Fruit fly (Drosophila melanogaster) whole organism, embryonic: ENCODE measurements around the gene CG42271.
A peak's percentile ranks its signal among the peaks of the same experiment; 100 is the strongest.

ENCODE experiments used
- Blimp-1 ChIP-seq: fragments of 200-800 bp; sonication (Bioruptor generic); optimal IDR thresholded peaks from 3 replicates; lab custom pipeline; 2018; ENCODE audit warnings: missing biosample characterization, missing genetic modification characterization, mild to moderate bottlenecking, moderate library complexity, missing genetic modification reagents
- CG10274 ChIP-seq: fragments of 200-800 bp; sonication (Bioruptor generic); optimal IDR thresholded peaks from 3 replicates; lab custom pipeline; 2017; ENCODE audit warnings: missing biosample characterization, mild to moderate bottlenecking, missing genetic modification characterization
- CG11504 ChIP-seq: fragments of 200-800 bp; sonication (Bioruptor generic); optimal IDR thresholded peaks from 3 replicates; lab custom pipeline; 2019; ENCODE audit warnings: missing biosample characterization, mild to moderate bottlenecking, missing genetic modification characterization, moderate library complexity
- CG14014 ChIP-seq: fragments of 200-800 bp; sonication (Bioruptor generic); IDR thresholded peaks from 2 replicates; pipeline ENCODE4 v1.3.6; 2022; ENCODE audit warnings: missing biosample characterization, missing genetic modification characterization
- CG17361 ChIP-seq: fragments of 200-800 bp; sonication (Bioruptor generic); IDR thresholded peaks from 3 replicates; pipeline ENCODE4 v1.3.6; 2022; ENCODE audit warnings: missing biosample characterization, missing genetic modification characterization
- CG2678 ChIP-seq: fragments of 200-800 bp; sonication (Bioruptor generic); optimal IDR thresholded peaks from 3 replicates; lab custom pipeline; 2019; ENCODE audit warnings: missing biosample characterization, mild to moderate bottlenecking, missing genetic modification characterization, moderate library complexity
- CG30403 ChIP-seq: fragments of 200-800 bp; sonication (Bioruptor generic); optimal IDR thresholded peaks from 3 replicates; lab custom pipeline; 2016; ENCODE audit warnings: missing biosample characterization, missing genetic modification characterization
- CG3281 ChIP-seq: fragments of 200-800 bp; sonication (Bioruptor generic); optimal IDR thresholded peaks from 3 replicates; lab custom pipeline; 2017; ENCODE audit warnings: missing biosample characterization, mild to moderate bottlenecking, missing genetic modification characterization
- CG33557 ChIP-seq: fragments of 200-800 bp; sonication (Bioruptor generic); optimal IDR thresholded peaks from 2 replicates; lab custom pipeline; 2019; ENCODE audit warnings: missing biosample characterization, mild to moderate bottlenecking, missing genetic modification characterization, moderate library complexity
- CG6175 ChIP-seq: fragments of 200-800 bp; sonication (Bioruptor generic); IDR thresholded peaks from 3 replicates; pipeline ENCODE4 v1.3.6; 2022; ENCODE audit warnings: missing biosample characterization, missing genetic modification characterization
- CG7271 ChIP-seq: fragments of 200-800 bp; sonication (Bioruptor generic); optimal IDR thresholded peaks from 2 replicates; lab custom pipeline; 2018; ENCODE audit warnings: missing biosample characterization, mild to moderate bottlenecking, missing genetic modification characterization, moderate library complexity
- CG7556 ChIP-seq: fragments of 200-800 bp; sonication (Bioruptor generic); optimal IDR thresholded peaks from 2 replicates; lab custom pipeline; 2017; ENCODE audit warnings: missing biosample characterization, mild to moderate bottlenecking, missing genetic modification characterization
- CG7839 ChIP-seq: fragments of 200-800 bp; sonication (Bioruptor generic); optimal IDR thresholded peaks from 3 replicates; lab custom pipeline; 2018; ENCODE audit warnings: missing biosample characterization, mild to moderate bottlenecking, missing genetic modification characterization, moderate library complexity
- CG9932 ChIP-seq: fragments of 200-800 bp; sonication (Bioruptor generic); IDR thresholded peaks from 2 replicates; pipeline ENCODE4 v1.3.6; 2022; ENCODE audit warnings: missing biosample characterization, missing genetic modification characterization
- D19A ChIP-seq: fragments of 200-800 bp; optimal IDR thresholded peaks from 3 replicates; lab custom pipeline; 2019; ENCODE audit warnings: missing biosample characterization, mild to moderate bottlenecking, missing genetic modification characterization, moderate library complexity
- Drgx ChIP-seq: fragments of 200-800 bp; sonication (Bioruptor generic); IDR thresholded peaks from 2 replicates; pipeline ENCODE4 v1.3.6; 2022; ENCODE audit warnings: missing biosample characterization, missing genetic modification characterization
- Ets65A ChIP-seq: fragments of 200-800 bp; sonication (Bioruptor generic); peaks from one replicate; lab custom pipeline; 2016; ENCODE audit warnings: missing biosample characterization, missing genetic modification characterization
- Hr51 ChIP-seq, 2 experiments: fragments of 200-800 bp; sonication (Bioruptor generic); optimal IDR thresholded peaks; 2 replicates in 1 of 2; 3 replicates in 1 of 2; lab custom pipeline; 2016 to 2018; ENCODE audit warnings: missing biosample characterization in 2 of 2, missing genetic modification characterization in 2 of 2, mild to moderate bottlenecking in 1 of 2, moderate library complexity in 1 of 2
- Med ChIP-seq: fragments of 200-800 bp; sonication (Bioruptor generic); peaks from one replicate; lab custom pipeline; 2016; ENCODE audit warnings: missing biosample characterization, missing genetic modification characterization, mild to moderate bottlenecking, inconsistent platforms, moderate library complexity
- NfI ChIP-seq: fragments of 200-800 bp; sonication (Bioruptor generic); optimal IDR thresholded peaks from 3 replicates; lab custom pipeline; 2018; ENCODE audit warnings: missing biosample characterization, mild to moderate bottlenecking, missing genetic modification characterization, moderate library complexity
- Rfx ChIP-seq: fragments of 200-800 bp; sonication (Bioruptor generic); IDR thresholded peaks from 2 replicates; pipeline ENCODE4 v1.3.6; 2022; ENCODE audit warnings: missing biosample characterization, missing genetic modification characterization
- Sox102F ChIP-seq: fragments of 200-800 bp; sonication (Bioruptor generic); optimal IDR thresholded peaks from 2 replicates; lab custom pipeline; 2018; ENCODE audit warnings: missing biosample characterization, mild to moderate bottlenecking, missing genetic modification characterization, moderate library complexity
- caup ChIP-seq: fragments of 200-800 bp; sonication (Bioruptor generic); optimal IDR thresholded peaks from 3 replicates; lab custom pipeline; 2017; ENCODE audit warnings: missing biosample characterization, mild to moderate bottlenecking, missing genetic modification characterization, moderate library complexity; ENCODE audit not compliant: severe bottlenecking
- crp ChIP-seq, 2 experiments: fragments of 200-800 bp; sonication (Bioruptor generic); optimal IDR thresholded peaks; 2 replicates in 1 of 2; 3 replicates in 1 of 2; lab custom pipeline; 2017; ENCODE audit warnings: missing biosample characterization in 2 of 2, missing genetic modification characterization in 2 of 2, mild to moderate bottlenecking in 1 of 2, moderate library complexity in 1 of 2
- dan ChIP-seq: fragments of 200-800 bp; sonication (Bioruptor generic); IDR thresholded peaks from 2 replicates; pipeline ENCODE4 v1.3.6; 2022; ENCODE audit warnings: missing biosample characterization, missing genetic modification characterization
- dysf ChIP-seq: fragments of 200-800 bp; sonication (Bioruptor generic); IDR thresholded peaks from 3 replicates; pipeline ENCODE4 v1.3.6; 2022; ENCODE audit warnings: missing biosample characterization, missing genetic modification characterization
- fd3F ChIP-seq: fragments of 200-800 bp; sonication (Bioruptor generic); optimal IDR thresholded peaks from 2 replicates; lab custom pipeline; 2018; ENCODE audit warnings: missing biosample characterization, mild to moderate bottlenecking, missing genetic modification characterization, moderate library complexity
- gem ChIP-seq: fragments of 200-800 bp; sonication (Bioruptor generic); optimal IDR thresholded peaks from 2 replicates; lab custom pipeline; 2019; ENCODE audit warnings: missing biosample characterization, mild to moderate bottlenecking, missing genetic modification characterization, moderate library complexity
- grau ChIP-seq: fragments of 200-800 bp; optimal IDR thresholded peaks from 3 replicates; lab custom pipeline; 2019; ENCODE audit warnings: missing biosample characterization, mild to moderate bottlenecking, missing genetic modification characterization, moderate library complexity
- lab ChIP-seq: fragments of 200-800 bp; sonication (Bioruptor generic); optimal IDR thresholded peaks from 3 replicates; lab custom pipeline; 2017; ENCODE audit warnings: missing biosample characterization, missing genetic modification characterization, mild to moderate bottlenecking, moderate library complexity, missing genetic modification reagents
- pb ChIP-seq: fragments of 200-800 bp; sonication (Bioruptor generic); optimal IDR thresholded peaks from 3 replicates; lab custom pipeline; 2016; ENCODE audit warnings: missing biosample characterization, missing genetic modification characterization
- prd ChIP-seq, 3 experiments: fragments of >200 bp in 2 of 3; fragments of 200-800 bp in 1 of 3; sonication (Bioruptor generic) in 1 of 3; optimal IDR thresholded peaks in 2 of 3; IDR thresholded peaks in 1 of 3; 2 replicates in 2 of 3; 3 replicates in 1 of 3; pipeline versions ENCODE4 v1.3.6 to Lab custom; 2017 to 2022; ENCODE audit warnings: missing biosample characterization in 1 of 3, missing genetic modification characterization in 1 of 3
- row ChIP-seq: fragments of 200-800 bp; sonication (Bioruptor generic); IDR thresholded peaks from 3 replicates; pipeline ENCODE4 v1.3.6; 2022; ENCODE audit warnings: missing biosample characterization, missing genetic modification characterization
- sd ChIP-seq: fragments of 200-800 bp; sonication (Bioruptor generic); optimal IDR thresholded peaks from 3 replicates; lab custom pipeline; 2018; ENCODE audit warnings: missing biosample characterization, mild to moderate bottlenecking, missing genetic modification characterization, moderate library complexity
- sob ChIP-seq: fragments of 200-800 bp; sonication (Bioruptor generic); IDR thresholded peaks from 2 replicates; pipeline ENCODE4 v1.3.6; 2022; ENCODE audit warnings: missing biosample characterization, missing genetic modification characterization
- sug ChIP-seq: fragments of 200-800 bp; optimal IDR thresholded peaks from 2 replicates; lab custom pipeline; 2019; ENCODE audit warnings: missing biosample characterization, mild to moderate bottlenecking, missing genetic modification characterization, moderate library complexity

The CG42271 gene

DNA sequence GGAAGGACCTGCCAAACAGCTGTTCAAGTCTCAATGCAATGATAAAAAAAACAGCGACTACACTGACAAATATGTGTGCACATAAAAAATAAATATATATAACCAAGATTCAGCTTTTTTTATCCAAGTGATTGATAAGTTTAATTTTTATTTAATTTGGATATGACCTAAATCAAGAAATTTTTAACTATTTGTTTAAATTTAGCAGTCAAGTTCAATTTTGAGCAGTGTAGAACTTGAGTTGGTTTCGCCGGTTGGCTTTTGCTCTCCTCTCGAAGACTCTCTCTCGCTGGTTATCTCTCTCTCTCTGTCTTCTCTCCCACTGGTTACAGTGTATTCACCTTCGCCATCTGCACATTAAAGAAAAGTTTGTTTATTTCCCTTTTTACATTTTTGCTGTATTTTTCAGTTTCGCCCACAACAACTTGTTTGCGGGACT is 15.8 kb downstream of the CG42271 start (continued):
- TF ChIP-seq CG7556 (GFP tag; lab: Kevin White, UChicago) = peak; percentile 91
- 0 out of 2 replicates have a peak, but pooled peaks have one; percentile 42 for TF ChIP-seq dan (GFP tag; lab: Robert Waterston, UW)
- peak; percentile 88 for TF ChIP-seq Blimp-1 (GFP tag; lab: Kevin White, UChicago)

DNA sequence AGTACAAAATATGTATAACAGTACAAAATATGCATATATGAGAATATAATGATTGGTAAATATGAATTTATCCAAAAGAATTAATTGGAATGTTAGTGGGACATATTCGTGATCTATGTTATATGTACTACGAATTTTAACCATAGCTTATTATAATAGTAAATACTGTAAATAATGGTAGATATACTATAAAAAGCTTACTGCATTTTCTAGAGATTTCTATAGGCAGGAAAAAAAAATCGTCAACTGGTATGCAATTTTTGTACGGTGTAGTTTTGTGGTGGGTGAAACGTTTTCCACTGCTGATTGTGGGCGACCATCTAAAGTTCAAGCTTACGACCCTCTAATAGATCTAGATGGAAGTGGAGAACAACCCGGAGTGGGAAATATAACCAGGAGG is 17.0 kb downstream of the CG42271 start:
- TF ChIP-seq CG10274 (GFP tag; lab: Kevin White, UChicago) = no peak
- TF ChIP-seq CG7839 (tag; lab: Kevin White, UChicago) = peak; percentile 2
- peak in 1 of 2 experiments; percentile 15 for TF ChIP-seq Hr51 (GFP tag; optimal IDR thresholded peaks at IDR 0.05; lab: Kevin White, UChicago)
- TF ChIP-seq CG14014 (GFP tag; lab: Robert Waterston, UW) = 0 out of 2 replicates have a peak, but pooled peaks have one; percentile 21
- TF ChIP-seq Sox102F (GFP tag; lab: Kevin White, UChicago) = peak; percentile 12
- TF ChIP-seq CG2678 (tag; lab: Kevin White, UChicago) = peak; percentile 18
- peak; percentile 23 for TF ChIP-seq CG11504 (tag; lab: Kevin White, UChicago)
- TF ChIP-seq pb (GFP tag; lab: Kevin White, UChicago) = no peak
- TF ChIP-seq fd3F = no peak
- TF ChIP-seq Med = peak; percentile 16
- TF ChIP-seq lab (GFP tag; lab: Kevin White, UChicago) = peak; percentile 1
- peak; percentile 8 for TF ChIP-seq CG30403 (GFP tag; lab: Kevin White, UChicago)
- no peak for TF ChIP-seq crp (GFP tag; optimal IDR thresholded peaks at IDR 0.05; lab: Kevin White, UChicago)
- peak; percentile 42 for TF ChIP-seq gem (tag; lab: Kevin White, UChicago)

dm6 chrX:14215834-14216233 is 18.0 kb downstream of the CG42271 start:
- TF ChIP-seq sob (GFP tag; lab: Robert Waterston, UW) (0 out of 2 replicates have a peak, but pooled peaks have one; percentile 13), Drgx (peak; percentile 55; the same call in 1 of the 2 replicates), CG2678 (tag; lab: Kevin White, UChicago) (peak; percentile 14), prd (optimal IDR thresholded peaks at IDR 0.05; lab: Kevin White, UChicago) (no peak), prd (GFP tag; IDR thresholded peaks at IDR 0.05; lab: Robert Waterston, UW) (0 out of 3 replicates have a peak, but pooled peaks have one; percentile 5), sug (tag; lab: Kevin White, UChicago) (peak; percentile 8), NfI (GFP tag; lab: Kevin White, UChicago) (peak; percentile 16), Rfx (GFP tag; lab: Robert Waterston, UW) (0 out of 2 replicates have a peak, but pooled peaks have one; percentile 17), CG7271 (no peak), CG3281 (peak; percentile 39), dysf (GFP tag; lab: Robert Waterston, UW) (peak; percentile 29; the same call in 1 of the 3 replicates), sd (tag; lab: Kevin White, UChicago) (peak; percentile 73), CG9932 (GFP tag; lab: Robert Waterston, UW) (peak; percentile 24; the same call in 1 of the 2 replicates), CG6175 (GFP tag; lab: Robert Waterston, UW) (no peak), Med (peak; percentile 63), Ets65A (GFP tag; lab: Kevin White, UChicago) (peak; percentile 63), CG7839 (tag; lab: Kevin White, UChicago) (peak; percentile 12), CG33557 (GFP tag; lab: Kevin White, UChicago) (no peak), D19A (tag; lab: Kevin White, UChicago) (peak; percentile 95), grau (tag; lab: Kevin White, UChicago) (peak; percentile 10), CG17361 (GFP tag; lab: Robert Waterston, UW) (no peak), row (peak; percentile 32; the same call in 1 of the 3 replicates), caup (no peak)
